Worm (Caenorhabditis elegans) whole organism, midembryonic: ENCODE results near the gene ZK856.4.

ENCODE experiments used
- T22C8.4 ChIP-seq: fragments of 200-800 bp; sonication (Bioruptor generic); IDR thresholded peaks from 2 replicates; pipeline ENCODE4 v1.3.6; 2022; ENCODE audit warnings: missing genetic modification characterization, missing compliant biosample characterization
- cog-1 ChIP-seq: sonication (generic microtip); optimal IDR thresholded peaks from 2 replicates; lab custom pipeline; 2016; ENCODE audit warnings: missing genetic modification characterization, missing compliant biosample characterization
- flt-1 ChIP-seq: fragments of 200-800 bp; sonication (Bioruptor generic); IDR thresholded peaks from 2 replicates; pipeline ENCODE4 v1.3.6; 2022; ENCODE audit warnings: missing genetic modification characterization, missing compliant biosample characterization
- med-1 ChIP-seq: sonication (generic microtip); optimal IDR thresholded peaks from 2 replicates; lab custom pipeline; 2017; ENCODE audit warnings: missing genetic modification characterization, mild to moderate bottlenecking, missing compliant biosample characterization, antibody characterized with exemption, missing genetic modification reagents; ENCODE audit not compliant: insufficient read depth
- tab-1 ChIP-seq: fragments of 200-800 bp; sonication (Bioruptor generic); IDR thresholded peaks from 2 replicates; pipeline ENCODE4 v1.3.6; 2022; ENCODE audit warnings: missing genetic modification characterization, missing compliant biosample characterization
- ztf-23 ChIP-seq: fragments of 200-800 bp; sonication (Bioruptor generic); IDR thresholded peaks from 2 replicates; pipeline ENCODE4 v1.3.6; 2022; ENCODE audit warnings: missing genetic modification reagents, missing genetic modification characterization, missing compliant biosample characterization
- ztf-29 ChIP-seq: fragments of 200-800 bp; sonication (Bioruptor generic); IDR thresholded peaks from 2 replicates; pipeline ENCODE4 v1.3.6; 2022; ENCODE audit warnings: missing genetic modification reagents, missing genetic modification characterization, missing compliant biosample characterization

DNA sequence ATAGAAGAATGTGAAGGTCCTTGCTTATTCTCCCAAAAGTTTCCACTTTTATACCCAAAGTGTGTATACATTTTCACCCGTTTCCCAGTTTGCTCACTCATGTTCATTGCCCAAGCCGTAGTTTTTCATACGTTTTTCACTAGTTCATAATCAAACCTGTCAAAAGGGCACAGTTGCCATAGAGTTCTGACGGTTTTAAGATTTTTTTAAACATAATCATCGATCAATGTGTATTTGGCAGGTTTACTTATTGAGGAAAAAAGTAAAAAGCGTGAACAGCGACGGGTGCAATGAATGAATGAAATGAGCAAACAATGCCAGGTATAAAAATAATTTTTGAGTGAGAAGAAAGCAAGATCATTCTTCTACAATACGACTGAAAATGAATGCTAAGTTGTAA lies 38.2 kb downstream of the ZK856.4 start, which contains the start of the genes fipr-5 and fipr-9:
- TF ChIP-seq T22C8.4 = no peak
- TF ChIP-seq ztf-23 (GFP tag; lab: Robert Waterston, UW) = no peak
- no peak for TF ChIP-seq med-1 (GFP tag; lab: Kevin White, UChicago)
- TF ChIP-seq ztf-29 = no peak
- no peak for TF ChIP-seq tab-1 (GFP tag; lab: Robert Waterston, UW)
- no peak for TF ChIP-seq cog-1
- no peak for TF ChIP-seq flt-1 (GFP tag; lab: Robert Waterston, UW)
